Worm (Caenorhabditis elegans) whole organism, mixed stage, embryonic: ENCODE data around the gene F46F5.10.

Source experiments
- M03D4.4 ChIP-seq: sonication (generic microtip); optimal IDR thresholded peaks from 2 replicates; lab custom pipeline; 2017; ENCODE audit warnings: mild to moderate bottlenecking, missing genetic modification characterization, missing compliant biosample characterization
- blmp-1 ChIP-seq: fragments of 150-350 bp; optimal IDR thresholded peaks from 2 replicates; lab custom pipeline; 2014; ENCODE audit warnings: missing biosample characterization, missing genetic modification characterization
- lsy-2 ChIP-seq: fragments of 150-350 bp; optimal IDR thresholded peaks from 2 replicates; lab custom pipeline; 2014; ENCODE audit warnings: missing biosample characterization, missing genetic modification characterization
- nhr-237 ChIP-seq: fragments of 150-350 bp; optimal IDR thresholded peaks from 2 replicates; lab custom pipeline; 2014; ENCODE audit warnings: missing biosample characterization, missing genetic modification characterization
- nhr-76 ChIP-seq: sonication (generic microtip); optimal IDR thresholded peaks from 2 replicates; lab custom pipeline; 2017; ENCODE audit warnings: missing biosample characterization, missing genetic modification characterization
- snpc-4 ChIP-seq: fragments of 150-350 bp; optimal IDR thresholded peaks from 2 replicates; lab custom pipeline; 2014; ENCODE audit warnings: missing biosample characterization, missing genetic modification characterization
- unc-39 ChIP-seq: fragments of 150-350 bp; optimal IDR thresholded peaks from 2 replicates; lab custom pipeline; 2014; ENCODE audit warnings: missing biosample characterization, missing genetic modification characterization

ce11 chrII:808457-808856 lies 15.2 kb upstream of the F46F5.10 start, which contains the start of gene F46F5.11:
- no peak for TF ChIP-seq snpc-4 (tag; lab: Kevin White, UChicago)
- TF ChIP-seq nhr-237 (tag; lab: Kevin White, UChicago) = no peak
- TF ChIP-seq nhr-76 (tag; lab: Kevin White, UChicago) = no peak
- TF ChIP-seq M03D4.4 (tag; lab: Kevin White, UChicago) = no peak
- TF ChIP-seq lsy-2 (tag; lab: Kevin White, UChicago) = no peak
- TF ChIP-seq blmp-1 (tag; lab: Kevin White, UChicago) = no peak
- no peak for TF ChIP-seq unc-39 (tag; lab: Kevin White, UChicago)
